Worm (Caenorhabditis elegans) whole organism, L1 larva: Measurements from ENCODE around the gene spt-4.

Source experiments
- blmp-1 ChIP-seq: fragments of 150-350 bp; optimal IDR thresholded peaks from 2 replicates; lab custom pipeline; 2014; ENCODE audit warnings: missing biosample characterization, missing genetic modification characterization
- fkh-10 ChIP-seq: sonication (generic microtip); optimal IDR thresholded peaks from 2 replicates; lab custom pipeline; 2017; ENCODE audit warnings: missing biosample characterization, missing genetic modification reagents, missing genetic modification characterization
- fos-1 ChIP-seq: fragments of 150-350 bp; optimal IDR thresholded peaks from 2 replicates; lab custom pipeline; 2014; ENCODE audit warnings: missing biosample characterization, missing genetic modification characterization
- nhr-84 ChIP-seq: sonication (generic microtip); optimal IDR thresholded peaks from 2 replicates; lab custom pipeline; 2017; ENCODE audit warnings: missing biosample characterization, missing genetic modification characterization
- pax-3 ChIP-seq: fragments of 200-800 bp; sonication (Bioruptor generic); optimal IDR thresholded peaks from 2 replicates; lab custom pipeline; 2018; ENCODE audit warnings: mild to moderate bottlenecking, missing genetic modification characterization, moderate library complexity, missing compliant biosample characterization
- unc-130 ChIP-seq: fragments of 150-350 bp; optimal IDR thresholded peaks from 2 replicates; lab custom pipeline; 2017; ENCODE audit warnings: missing biosample characterization, missing genetic modification characterization, inconsistent platforms

spt-4 gene

ce11 chrIII:19509-19908 lies 50.0 kb downstream of the spt-4 start, which contains the start of gene H10E21.4:
Gene H10E21.4 (minus strand): TSS chrIII:19675.
- TF ChIP-seq pax-3 (tag; lab: Kevin White, UChicago) (no peak), fkh-10 (GFP tag; lab: Kevin White, UChicago) (no peak), nhr-84 (tag; lab: Kevin White, UChicago) (no peak), unc-130 (tag; lab: Kevin White, UChicago) (no peak), blmp-1 (peak; percentile 71), fos-1 (tag; lab: Kevin White, UChicago) (no peak)
